Worm (Caenorhabditis elegans): ENCODE data around the gene K12H6.8.
"Not testable (repeated sequence)": the region's sequence is repeated elsewhere in the genome, so short reads cannot be mapped to it uniquely, and the experiment has no call there.

K12H6.8 gene

ce11 chrII:2834105-2834504 is 6.4 kb downstream of the K12H6.8 start (continued):
- TF ChIP-seq lin-1 (GFP tag; IDR thresholded peaks at IDR 0.05) (peak; percentile 61; the same call in 1 of the 2 replicates), unc-39 (tag; optimal IDR thresholded peaks at IDR 0.05) (no peak), snpc-4 (tag; optimal IDR thresholded peaks at IDR 0.05) (no peak), Y5F2A.4 (GFP tag; optimal IDR thresholded peaks at IDR 0.05) (no peak), daf-12 (tag; optimal IDR thresholded peaks at IDR 0.05) (no peak), nhr-76 (tag; optimal IDR thresholded peaks at IDR 0.05) (no peak), daf-16 (GFP tag; optimal IDR thresholded peaks at IDR 0.05) (no peak), daf-16 (tag; optimal IDR thresholded peaks at IDR 0.05) (peak; percentile 99), lin-39 (tag; optimal IDR thresholded peaks at IDR 0.05) (no peak), ceh-28 (tag; optimal IDR thresholded peaks at IDR 0.05) (no peak), sdz-12 (GFP tag; optimal IDR thresholded peaks at IDR 0.05) (no peak), Y75B8A.6 (GFP tag; IDR thresholded peaks at IDR 0.05) (no peak), mep-1 (tag; optimal IDR thresholded peaks at IDR 0.05) (no peak), gei-8 (GFP tag; optimal IDR thresholded peaks at IDR 0.05) (no peak), skn-1 (tag; optimal IDR thresholded peaks at IDR 0.05) (no peak), daf-8 (GFP tag; IDR thresholded peaks at IDR 0.05) (no peak), zfp-2 (tag; optimal IDR thresholded peaks at IDR 0.05) (no peak), zfp-3 (GFP tag; conservative IDR thresholded peaks at IDR 0.05) (no peak), zag-1 (tag; optimal IDR thresholded peaks at IDR 0.05) (no peak), ZK546.5 (tag; optimal IDR thresholded peaks at IDR 0.05) (no peak), nhr-237 (tag; optimal IDR thresholded peaks at IDR 0.05) (no peak), aha-1 (tag) (no peak), hmg-1.1 (GFP tag; IDR thresholded peaks at IDR 0.05) (no peak), zip-11 (GFP tag; IDR thresholded peaks at IDR 0.05) (no peak), zip-2 (tag; optimal IDR thresholded peaks at IDR 0.05) (no peak), ZK337.2 (GFP tag; IDR thresholded peaks at IDR 0.05) (no peak), T26A8.4 (GFP tag; IDR thresholded peaks at IDR 0.05) (no peak), nhr-6 (tag; optimal IDR thresholded peaks at IDR 0.05) (no peak), aly-2 (tag; optimal IDR thresholded peaks at IDR 0.05) (no peak)

- TF ChIP-seq nhr-25 (tag; optimal IDR thresholded peaks at IDR 0.05; ENCODE audit: borderline replicate concordance, insufficient read depth) (no peak), spr-3 (GFP tag; optimal IDR thresholded peaks at IDR 0.05) (no peak), set-16 (GFP tag; IDR thresholded peaks at IDR 0.05) (no peak), ceh-82 (tag; optimal IDR thresholded peaks at IDR 0.05) (no peak), zip-2 (tag; optimal IDR thresholded peaks at IDR 0.05) (no peak), hif-1 (tag; optimal IDR thresholded peaks at IDR 0.05) (no peak)
These were observed 9.2 kb downstream of the K12H6.8 start, which contains the start of gene K12H6.7 for ce11 chrII:2836853-2837252. Gene K12H6.7, minus strand, starts transcription at chrII:2836953.

ce11 chrII:2839004-2839403 is 11.3 kb downstream of the K12H6.8 start, which contains the start of gene Y110A2AL.4:
Gene Y110A2AL.4, plus strand, starts transcription at chrII:2839304.
- TF ChIP-seq F37D6.2 (tag; optimal IDR thresholded peaks at IDR 0.05); hif-1 (tag; optimal IDR thresholded peaks at IDR 0.05); dve-1 (tag; optimal IDR thresholded peaks at IDR 0.05; ENCODE audit: insufficient read depth): not testable (repeated sequence)

- TF ChIP-seq jun-1 (tag; optimal IDR thresholded peaks at IDR 0.05) (no peak), zip-2 (tag; optimal IDR thresholded peaks at IDR 0.05) (no peak)
These were observed 13.8 kb downstream of the K12H6.8 start, which contains the start of gene Y110A2AL.6 for ce11 chrII:2841529-2841928. Gene Y110A2AL.6, minus strand, starts transcription at chrII:2841629.

Measured in whole organism, L4 larva.